Worm (Caenorhabditis elegans): ENCODE results near the gene ZC395.11.

DNA sequence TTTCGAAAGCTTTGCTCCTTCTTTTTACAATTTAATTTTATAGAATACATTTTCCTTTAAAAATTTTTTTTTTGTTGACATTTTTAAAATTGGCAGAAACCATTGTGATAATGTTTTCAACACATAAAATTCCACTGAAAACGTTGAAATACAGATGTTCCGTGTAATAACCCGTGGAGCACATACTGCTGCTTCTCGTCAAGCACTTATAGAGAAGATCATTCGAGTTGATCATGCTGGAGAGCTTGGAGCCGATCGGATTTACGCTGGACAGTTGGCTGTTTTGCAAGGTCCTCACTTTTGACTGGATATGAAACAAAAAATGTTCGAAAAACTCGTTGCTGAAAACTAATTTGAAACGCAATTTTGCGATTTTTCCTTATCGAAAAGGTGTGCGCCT is 8.4 kb downstream of the ZC395.11 start, which contains the start of gene clk-1:
- TF ChIP-seq W03F9.2 (tag; optimal IDR thresholded peaks at IDR 0.05) (no peak), him-1 (tag; optimal IDR thresholded peaks at IDR 0.05) (no peak), dao-5 (tag; optimal IDR thresholded peaks at IDR 0.05) (no peak)

Measured in whole organism, L4/young adult.